Fruit fly (Drosophila melanogaster): ENCODE data around the gene CG9801.
A peak's percentile ranks its signal among the peaks of the same experiment; 100 is the strongest.

The CG9801 gene

DNA sequence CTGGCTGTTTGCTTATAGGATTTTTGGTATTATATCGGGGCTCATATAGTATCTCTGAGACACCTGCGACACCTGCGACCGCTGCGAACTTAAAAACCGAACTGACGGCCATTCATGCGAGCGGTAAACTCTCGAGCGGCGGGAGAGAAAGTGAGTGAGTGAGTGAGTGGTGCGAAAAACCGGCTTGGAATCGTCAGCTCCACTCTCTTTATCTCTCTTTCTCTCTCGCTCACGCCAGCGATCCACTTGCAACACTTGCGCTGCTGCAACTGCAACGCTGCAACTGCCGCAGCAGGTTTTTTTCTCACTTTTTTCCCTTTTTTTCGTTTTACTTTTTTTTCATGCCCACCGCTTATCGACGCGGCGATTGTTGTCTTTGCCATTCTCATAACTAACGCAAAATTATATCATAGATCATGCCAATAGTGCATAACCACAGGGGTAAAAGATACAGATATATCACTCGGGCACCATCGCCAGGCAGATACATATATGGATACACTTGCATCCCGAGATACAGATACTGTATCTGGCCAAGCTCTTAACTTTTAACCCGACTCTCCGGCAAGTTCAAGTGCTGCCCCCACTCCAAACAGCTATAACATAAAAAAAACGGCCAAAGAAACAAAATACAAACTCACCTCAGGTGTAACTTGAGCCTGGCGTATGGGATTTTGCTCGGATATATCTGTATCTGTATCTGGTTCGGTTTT, 45.1 kb upstream of the CG9801 start (continued):
- peak; percentile 60 for TF ChIP-seq sens (GFP tag)
- no peak for TF ChIP-seq CG2889 (GFP tag; IDR thresholded peaks at IDR 0.05)
- no peak for TF ChIP-seq CG7372 (GFP tag; IDR thresholded peaks at IDR 0.05)
- 0 out of 3 replicates have a peak, but pooled peaks have one; percentile 24 for TF ChIP-seq ci (GFP tag; IDR thresholded peaks at IDR 0.05)
- TF ChIP-seq fu2 (GFP tag; optimal IDR thresholded peaks at IDR 0.05), result no peak
- TF ChIP-seq pita (GFP tag; optimal IDR thresholded peaks at IDR 0.05), result no peak
- 0 out of 3 replicates have a peak, but pooled peaks have one; percentile 37 for TF ChIP-seq CG14860 (GFP tag; IDR thresholded peaks at IDR 0.05; ENCODE audit: partially characterized antibody)
- no peak for TF ChIP-seq slou (GFP tag; optimal IDR thresholded peaks at IDR 0.05)
- TF ChIP-seq CG9727 (GFP tag; optimal IDR thresholded peaks at IDR 0.05), result no peak
- no peak for TF ChIP-seq Usf (GFP tag; optimal IDR thresholded peaks at IDR 0.05)
- TF ChIP-seq run (tag; optimal IDR thresholded peaks at IDR 0.05), result no peak
- TF ChIP-seq nom (GFP tag; optimal IDR thresholded peaks at IDR 0.05), result peak; percentile 94
- no peak for TF ChIP-seq fd64A (GFP tag; optimal IDR thresholded peaks at IDR 0.05)
- peak; percentile 64 for TF ChIP-seq sqz (GFP tag; optimal IDR thresholded peaks at IDR 0.05)
- TF ChIP-seq bowl (GFP tag; IDR thresholded peaks at IDR 0.05), result no peak
- TF ChIP-seq Drgx (GFP tag; IDR thresholded peaks at IDR 0.05), result peak; percentile 51; the same call in 1 of the 2 replicates
- 0 out of 4 replicates have a peak, but pooled peaks have one; percentile 27 for TF ChIP-seq Dll (GFP tag; IDR thresholded peaks at IDR 0.05; ENCODE audit: partially characterized antibody)
- TF ChIP-seq CG4820 (GFP tag; optimal IDR thresholded peaks at IDR 0.05), result no peak
- TF ChIP-seq CG13123 (GFP tag; optimal IDR thresholded peaks at IDR 0.05), result no peak
- no peak for TF ChIP-seq Sin3A (optimal IDR thresholded peaks at IDR 0.05)
- 0 out of 3 replicates have a peak, but pooled peaks have one; percentile 49 for TF ChIP-seq Opbp (GFP tag; IDR thresholded peaks at IDR 0.05; ENCODE audit: partially characterized antibody)
- no peak for TF ChIP-seq tna (GFP tag; IDR thresholded peaks at IDR 0.05; ENCODE audit: partially characterized antibody)
- TF ChIP-seq CG32772 (GFP tag; IDR thresholded peaks at IDR 0.05), result peak; percentile 26; the same call in 1 of the 2 replicates
- TF ChIP-seq CG6683 (GFP tag; optimal IDR thresholded peaks at IDR 0.05), result no peak
- TF ChIP-seq Dbx (GFP tag; IDR thresholded peaks at IDR 0.05), result no peak
- no peak for TF ChIP-seq odd (GFP tag; optimal IDR thresholded peaks at IDR 0.05)
- TF ChIP-seq Fer2 (tag; optimal IDR thresholded peaks at IDR 0.05), result no peak
- TF ChIP-seq CG8359 (GFP tag; optimal IDR thresholded peaks at IDR 0.05; ENCODE audit: borderline replicate concordance), result no peak
- TF ChIP-seq Dfd (GFP tag; optimal IDR thresholded peaks at IDR 0.05), result no peak
- no peak for TF ChIP-seq Dp (GFP tag; optimal IDR thresholded peaks at IDR 0.05)
- no peak for TF ChIP-seq CG9932 (GFP tag; IDR thresholded peaks at IDR 0.05)
- TF ChIP-seq kni (GFP tag; optimal IDR thresholded peaks at IDR 0.05), result peak; percentile 50
- TF ChIP-seq bcd (GFP tag; optimal IDR thresholded peaks at IDR 0.05), result no peak
- no peak for TF ChIP-seq slp2 (GFP tag; optimal IDR thresholded peaks at IDR 0.05)
- no peak for TF ChIP-seq pb (GFP tag; optimal IDR thresholded peaks at IDR 0.05)
- TF ChIP-seq seq (GFP tag; IDR thresholded peaks at IDR 0.05), result no peak
- no peak for TF ChIP-seq hbn (GFP tag; IDR thresholded peaks at IDR 0.05; ENCODE audit: partially characterized antibody)
- TF ChIP-seq ato (GFP tag; IDR thresholded peaks at IDR 0.05; ENCODE audit: partially characterized antibody), result no peak
- TF ChIP-seq chinmo (GFP tag; IDR thresholded peaks at IDR 0.05; ENCODE audit: partially characterized antibody), result 0 out of 4 replicates have a peak, but pooled peaks have one; percentile 40
- no peak for TF ChIP-seq Hr51 (GFP tag; optimal IDR thresholded peaks at IDR 0.05)
- TF ChIP-seq CG11093 (GFP tag; IDR thresholded peaks at IDR 0.05), result no peak
- peak; percentile 87 for TF ChIP-seq Blimp-1 (GFP tag; optimal IDR thresholded peaks at IDR 0.05)
- TF ChIP-seq tio (GFP tag; optimal IDR thresholded peaks at IDR 0.05), result no peak
- peak; percentile 89 for TF ChIP-seq z (GFP tag; IDR thresholded peaks at IDR 0.05)
- no peak for TF ChIP-seq CrebB (tag; optimal IDR thresholded peaks at IDR 0.05)
- no peak for TF ChIP-seq cad (GFP tag; optimal IDR thresholded peaks at IDR 0.05)
- no peak for TF ChIP-seq CG2129 (GFP tag; IDR thresholded peaks at IDR 0.05; ENCODE audit: partially characterized antibody)
- TF ChIP-seq CG3847 (GFP tag; IDR thresholded peaks at IDR 0.05), result no peak
- TF ChIP-seq Med (GFP tag), result peak; percentile 62
